Comparison of ENCODE assay signal across 1 worm cellular context in the genomic region with DNA sequence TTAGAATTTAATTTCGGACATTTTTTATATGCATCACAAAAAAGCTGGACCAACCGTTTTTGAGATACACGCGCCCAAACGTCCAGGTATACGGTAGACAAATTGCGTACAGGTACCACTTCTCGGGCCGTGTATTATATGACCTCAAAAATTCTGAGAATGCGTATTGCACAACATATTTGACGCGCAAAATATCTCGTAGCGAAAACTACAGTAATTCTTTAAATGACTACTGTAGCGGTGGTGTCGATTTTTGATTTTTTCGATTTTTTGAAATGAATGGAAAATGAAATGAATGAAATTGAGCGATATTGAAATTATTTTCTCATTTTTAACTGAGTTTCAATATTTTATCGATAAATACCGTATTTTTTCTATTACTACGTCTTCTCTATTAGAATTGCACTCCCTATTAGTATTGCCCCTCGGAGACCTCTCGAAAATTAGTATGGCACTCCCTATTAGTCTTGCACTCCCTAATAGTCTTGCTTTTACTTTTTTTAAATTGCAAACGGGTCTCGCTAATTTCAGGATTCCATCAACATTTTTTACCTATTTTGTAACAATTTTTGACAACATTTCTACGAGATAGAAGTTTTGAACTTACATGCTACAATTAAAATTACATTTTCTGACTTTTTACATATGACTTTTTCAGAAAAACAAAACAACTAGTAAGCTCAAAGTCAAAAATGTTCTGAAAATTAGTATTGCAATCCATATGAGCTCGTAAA.
A peak's percentile ranks its signal among the peaks of the same experiment; 100 is the strongest.
TF ChIP-seq lines count a peak whose summit lies in the region.

No protein-coding gene starts in this region.

TF ChIP-seq in whole organism, mixed stage, embryonic, 35 proteins besides CTCF, POLR2A, EP300 and RAD21 (continued from another document):
- TF ChIP-seq nhr-237 (tag; optimal IDR thresholded peaks at IDR 0.05; lab: Kevin White, UChicago) (no peak), nhr-28 (tag; optimal IDR thresholded peaks at IDR 0.05; lab: Kevin White, UChicago) (no peak), ham-2 (GFP tag; optimal IDR thresholded peaks at IDR 0.05; lab: Kevin White, UChicago) (no peak), hlh-1 (tag; optimal IDR thresholded peaks at IDR 0.05; lab: Kevin White, UChicago) (no peak), lsy-2 (tag; optimal IDR thresholded peaks at IDR 0.05; lab: Kevin White, UChicago) (peak; percentile 11), ces-1 (GFP tag; optimal IDR thresholded peaks at IDR 0.05; lab: Kevin White, UChicago) (no peak), bed-3 (GFP tag; optimal IDR thresholded peaks at IDR 0.05; lab: Kevin White, UChicago) (no peak), mls-2 (tag; optimal IDR thresholded peaks at IDR 0.05; lab: Kevin White, UChicago) (no peak), unc-39 (tag; optimal IDR thresholded peaks at IDR 0.05; lab: Kevin White, UChicago) (no peak)
